Worm (Caenorhabditis elegans) whole organism, L2 larva: ENCODE results near the gene nhr-260.

ENCODE experiments used
- ama-1 ChIP-seq: fragments of 150-350 bp; optimal IDR thresholded peaks from 2 replicates; lab custom pipeline; 2018; ENCODE audit warnings: inconsistent platforms
- nhr-23 ChIP-seq: fragments of 150-350 bp; optimal IDR thresholded peaks from 2 replicates; lab custom pipeline; 2014; ENCODE audit warnings: missing biosample characterization, missing genetic modification reagents, missing genetic modification characterization
- sma-3 ChIP-seq: sonication (generic microtip); optimal IDR thresholded peaks from 2 replicates; lab custom pipeline; 2016; ENCODE audit warnings: missing genetic modification reagents, missing genetic modification characterization, missing compliant biosample characterization
- unc-39 ChIP-seq: fragments of 150-350 bp; optimal IDR thresholded peaks from 2 replicates; lab custom pipeline; 2014; ENCODE audit warnings: missing biosample characterization, missing genetic modification characterization
- ztf-1 ChIP-seq: fragments of 200-800 bp; sonication (Bioruptor generic); conservative IDR thresholded peaks from 2 replicates; pipeline ENCODE4 v1.3.6; 2022; ENCODE audit warnings: missing genetic modification characterization, missing compliant biosample characterization

- TF ChIP-seq ama-1 (lab: Kevin White, UChicago), result no peak
- no peak for TF ChIP-seq unc-39
- TF ChIP-seq ztf-1 (GFP tag; lab: Robert Waterston, UW), result no peak
- no peak for TF ChIP-seq sma-3
- TF ChIP-seq nhr-23 (tag; lab: Kevin White, UChicago), result no peak
These were observed 41.6 kb upstream of the nhr-260 start, which contains the start of gene srsx-8 for ce11 chrV:1553004-1553403.
